Worm (Caenorhabditis elegans) whole organism, mixed stage, embryonic: ENCODE measurements around the gene fbxb-81.

Source experiments
- ceh-39 ChIP-seq: fragments of 150-350 bp; optimal IDR thresholded peaks from 2 replicates; lab custom pipeline; 2014; ENCODE audit warnings: missing biosample characterization, missing genetic modification characterization
- elt-3 ChIP-seq: fragments of 150-350 bp; optimal IDR thresholded peaks from 2 replicates; lab custom pipeline; 2014; ENCODE audit warnings: missing biosample characterization, missing genetic modification characterization
- nhr-12 ChIP-seq: fragments of 150-350 bp; optimal IDR thresholded peaks from 2 replicates; lab custom pipeline; 2014; ENCODE audit warnings: missing biosample characterization, missing genetic modification characterization
- nhr-28 ChIP-seq: fragments of 150-350 bp; optimal IDR thresholded peaks from 2 replicates; lab custom pipeline; 2014; ENCODE audit warnings: missing biosample characterization, missing genetic modification characterization
- pha-4 ChIP-seq: fragments of 150-350 bp; optimal IDR thresholded peaks from 2 replicates; lab custom pipeline; 2018; ENCODE audit warnings: missing biosample characterization, missing genetic modification reagents, missing genetic modification characterization
- snpc-4 ChIP-seq: fragments of 150-350 bp; optimal IDR thresholded peaks from 2 replicates; lab custom pipeline; 2014; ENCODE audit warnings: missing biosample characterization, missing genetic modification characterization
- zip-8 ChIP-seq: fragments of 150-350 bp; optimal IDR thresholded peaks from 2 replicates; lab custom pipeline; 2014; ENCODE audit warnings: missing biosample characterization, missing genetic modification characterization

ce11 chrIII:182080-182479 is 41.1 kb upstream of the fbxb-81 start, which contains the start of gene F40G9.15:
- TF ChIP-seq pha-4 (no peak), elt-3 (tag; lab: Kevin White, UChicago) (no peak), zip-8 (no peak), nhr-28 (tag; lab: Kevin White, UChicago) (no peak), snpc-4 (tag; lab: Kevin White, UChicago) (no peak), nhr-12 (no peak), ceh-39 (tag; lab: Kevin White, UChicago) (no peak)
